Worm (Caenorhabditis elegans): Measurements from ENCODE around the gene polq-1.
A peak's percentile ranks its signal among the peaks of the same experiment; 100 is the strongest.

polq-1 gene

DNA sequence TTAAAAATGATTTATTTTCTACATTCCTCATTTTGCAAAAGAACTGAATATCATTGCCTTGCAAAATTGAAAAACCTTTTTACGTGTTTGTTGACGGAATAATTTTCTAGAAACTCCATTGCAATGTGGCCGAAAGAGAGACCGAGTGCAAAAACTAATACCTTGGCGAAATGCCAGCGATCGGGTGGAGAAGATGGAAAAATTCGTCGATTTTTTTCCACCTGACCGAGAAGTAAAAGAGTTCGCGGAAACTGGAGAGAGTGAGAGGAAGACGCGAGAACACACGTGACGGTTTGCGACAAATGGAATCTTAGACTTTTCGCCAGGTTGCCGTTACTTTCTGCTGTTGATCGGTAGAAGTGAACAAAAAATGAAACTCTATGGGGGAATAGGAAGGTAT lies 38.7 kb upstream of the polq-1 start:
- TF ChIP-seq nfya-1 (tag; optimal IDR thresholded peaks at IDR 0.05; ENCODE audit: insufficient read depth) (peak; percentile 17), nhr-43 (tag; optimal IDR thresholded peaks at IDR 0.05; ENCODE audit: poor library complexity, severe bottlenecking) (no peak), ceh-9 (tag; optimal IDR thresholded peaks at IDR 0.05) (no peak), egl-5 (tag; optimal IDR thresholded peaks at IDR 0.05) (peak; percentile 20), nhr-67 (tag; optimal IDR thresholded peaks at IDR 0.05) (no peak), zag-1 (tag; optimal IDR thresholded peaks at IDR 0.05) (no peak), nhr-12 (tag; optimal IDR thresholded peaks at IDR 0.05) (no peak), fkh-10 (GFP tag; optimal IDR thresholded peaks at IDR 0.05) (no peak), nhr-23 (tag; optimal IDR thresholded peaks at IDR 0.05) (peak; percentile 56), fos-1 (tag; optimal IDR thresholded peaks at IDR 0.05) (no peak), jun-1 (tag; optimal IDR thresholded peaks at IDR 0.05) (peak; percentile 23), pha-4 (tag; optimal IDR thresholded peaks at IDR 0.05) (peak; percentile 53), hmg-11 (tag; optimal IDR thresholded peaks at IDR 0.05) (peak; percentile 3), lsy-12 (tag; optimal IDR thresholded peaks at IDR 0.05) (no peak), aly-2 (tag; optimal IDR thresholded peaks at IDR 0.05) (no peak), mdl-1 (tag; optimal IDR thresholded peaks at IDR 0.05) (peak; percentile 8), daf-12 (tag; optimal IDR thresholded peaks at IDR 0.05) (no peak), nhr-25 (tag; optimal IDR thresholded peaks at IDR 0.05) (peak; percentile 74), eor-1 (tag; optimal IDR thresholded peaks at IDR 0.05) (no peak), ceh-82 (tag; optimal IDR thresholded peaks at IDR 0.05) (no peak)

- TF ChIP-seq elt-1 (tag; optimal IDR thresholded peaks at IDR 0.05) (peak; percentile 62), ama-1 (optimal IDR thresholded peaks at IDR 0.05) (peak; percentile 50), ceh-28 (tag; optimal IDR thresholded peaks at IDR 0.05) (no peak)
Measured at ce11 chrIII:5840815-5841573, 38.0 kb upstream of the polq-1 start.

ce11 chrIII:5840277-5840676 lies 37.3 kb upstream of the polq-1 start:
- no peak for TF ChIP-seq elt-3 (tag; optimal IDR thresholded peaks at IDR 0.05)
- peak; percentile 61 for TF ChIP-seq pqm-1 (tag; optimal IDR thresholded peaks at IDR 0.05)
- no peak for TF ChIP-seq ceh-9 (tag; optimal IDR thresholded peaks at IDR 0.05)
- TF ChIP-seq nhr-237 (tag; optimal IDR thresholded peaks at IDR 0.05) = no peak
- no peak for TF ChIP-seq nhr-28 (tag; optimal IDR thresholded peaks at IDR 0.05)
- no peak for TF ChIP-seq ceh-28 (tag; optimal IDR thresholded peaks at IDR 0.05)
- TF ChIP-seq ztf-4 (tag; optimal IDR thresholded peaks at IDR 0.05) = no peak
- TF ChIP-seq daf-12 (tag; optimal IDR thresholded peaks at IDR 0.05) = no peak
- peak; percentile 75 for TF ChIP-seq elt-2 (tag; optimal IDR thresholded peaks at IDR 0.05)
- no peak for TF ChIP-seq sea-2 (GFP tag; optimal IDR thresholded peaks at IDR 0.05)
- TF ChIP-seq mml-1 (tag; optimal IDR thresholded peaks at IDR 0.05) = no peak
- TF ChIP-seq aly-2 (tag; optimal IDR thresholded peaks at IDR 0.05) = no peak
- no peak for TF ChIP-seq ztf-11 (tag; optimal IDR thresholded peaks at IDR 0.05)
- no peak for TF ChIP-seq fkh-10 (GFP tag; optimal IDR thresholded peaks at IDR 0.05)
- no peak for TF ChIP-seq nhr-77 (tag; optimal IDR thresholded peaks at IDR 0.05)

ce11 chrIII:5839598-5839997 lies 36.6 kb upstream of the polq-1 start:
- TF ChIP-seq tbx-2 (tag; optimal IDR thresholded peaks at IDR 0.05) = no peak
- peak; percentile 36 for TF ChIP-seq mml-1 (tag; optimal IDR thresholded peaks at IDR 0.05)

ce11 chrIII:5839147-5839546 lies 36.2 kb upstream of the polq-1 start:
- peak; percentile 83 for TF ChIP-seq ceh-28 (tag; optimal IDR thresholded peaks at IDR 0.05)
- no peak for TF ChIP-seq ceh-82 (tag; optimal IDR thresholded peaks at IDR 0.05)
- TF ChIP-seq nhr-76 (tag; optimal IDR thresholded peaks at IDR 0.05) = no peak
- peak; percentile 61 for TF ChIP-seq nhr-23 (tag; optimal IDR thresholded peaks at IDR 0.05)
- TF ChIP-seq pqm-1 (tag; optimal IDR thresholded peaks at IDR 0.05) = peak; percentile 83
- TF ChIP-seq nhr-43 (tag; optimal IDR thresholded peaks at IDR 0.05; ENCODE audit: poor library complexity, severe bottlenecking) = peak; percentile 69
- TF ChIP-seq jun-1 (tag; optimal IDR thresholded peaks at IDR 0.05) = peak; percentile 31
- no peak for TF ChIP-seq ZK546.5 (tag; optimal IDR thresholded peaks at IDR 0.05)
- TF ChIP-seq elt-3 (tag; optimal IDR thresholded peaks at IDR 0.05) = peak in 1 of 3 experiments; percentile 10
- TF ChIP-seq elt-2 (tag; optimal IDR thresholded peaks at IDR 0.05) = peak; percentile 76

Data from whole organism, L3 larva.